Fruit fly (Drosophila melanogaster): ENCODE data around the gene CG13085.

- TF ChIP-seq CG8478 (optimal IDR thresholded peaks at IDR 0.05) (no peak), CTCF (optimal IDR thresholded peaks at IDR 0.05) (no peak)
Measured at dm6 chr2L:19479249-19479984, 55.6 kb downstream of the CG13085 start.
